Worm (Caenorhabditis elegans): ENCODE measurements around the gene nhr-257.
"Not testable (repeated sequence)": the region's sequence is repeated elsewhere in the genome, so short reads cannot be mapped to it uniquely, and the experiment has no call there.

nhr-257 gene

DNA sequence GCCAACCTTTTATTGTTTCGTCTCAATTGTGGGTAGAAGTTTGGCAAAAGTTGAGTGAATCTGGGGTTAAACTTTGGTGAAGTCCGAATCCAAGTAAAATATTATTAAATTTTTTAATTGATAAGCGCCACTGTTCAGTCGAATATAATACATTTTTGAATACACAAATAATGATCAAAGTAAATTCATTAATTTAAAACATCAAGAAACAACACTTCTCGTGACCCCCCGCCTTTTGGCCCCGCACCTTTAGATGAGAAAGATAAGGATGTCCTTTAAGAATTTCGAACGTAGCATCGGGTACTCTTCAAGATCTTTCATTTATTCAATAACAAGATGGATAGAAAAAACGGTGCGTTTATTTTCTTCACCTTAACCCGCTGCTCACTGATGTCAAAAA lies at the start of gene nhr-257:
Gene nhr-257, plus strand, starts transcription at position 301 of the 400 bp plus-strand sequence.
- TF ChIP-seq W03F9.2 (tag; optimal IDR thresholded peaks at IDR 0.05) (no peak), him-1 (tag; optimal IDR thresholded peaks at IDR 0.05) (no peak), dao-5 (tag; optimal IDR thresholded peaks at IDR 0.05) (no peak)

DNA sequence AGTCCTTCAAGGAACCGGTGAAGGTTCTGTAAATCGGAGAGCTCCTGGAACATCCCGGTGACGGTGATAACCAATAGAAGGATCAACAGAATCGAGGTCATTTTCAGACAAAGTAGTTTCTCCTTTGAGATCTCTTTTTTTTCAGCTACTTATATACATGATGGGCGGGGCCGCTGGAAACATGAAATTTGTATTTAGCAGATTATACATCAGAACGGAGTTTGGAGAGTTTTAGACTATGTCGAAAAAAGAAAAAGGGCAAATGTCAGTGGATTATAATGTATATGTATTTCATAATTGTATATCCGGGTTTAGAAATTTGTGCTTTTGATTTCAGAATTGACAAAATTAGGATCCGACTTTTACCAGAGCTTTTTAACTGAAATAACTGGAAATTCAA lies 49.5 kb upstream of the nhr-257 start, which contains the start of gene ins-32:
Gene ins-32, minus strand, starts transcription at position 101 of the 400 bp plus-strand sequence.
- TF ChIP-seq W03F9.2 (tag; optimal IDR thresholded peaks at IDR 0.05) (no peak), him-1 (tag; optimal IDR thresholded peaks at IDR 0.05) (no peak), dao-5 (tag; optimal IDR thresholded peaks at IDR 0.05) (no peak)

DNA sequence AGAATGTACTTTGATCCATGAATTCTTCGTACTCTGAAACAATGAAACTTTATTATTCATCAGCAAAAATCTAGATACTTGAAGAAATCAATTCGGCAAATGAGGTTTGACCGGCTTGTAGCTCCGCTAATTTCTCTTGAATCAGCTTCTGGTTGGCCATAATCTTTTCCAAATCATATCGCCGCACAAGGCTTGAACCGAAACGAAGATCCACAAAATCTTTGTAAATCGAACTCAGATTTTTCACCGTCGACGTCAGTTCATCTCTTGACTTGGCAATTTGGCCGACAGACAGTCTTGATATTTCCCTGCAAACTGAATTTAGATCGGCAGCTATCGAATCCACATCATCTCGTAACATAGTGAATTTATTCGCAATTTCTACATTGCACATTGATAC lies 47.2 kb upstream of the nhr-257 start:
- TF ChIP-seq W03F9.2 (tag; optimal IDR thresholded peaks at IDR 0.05) = no peak
- no peak for TF ChIP-seq dao-5 (tag; optimal IDR thresholded peaks at IDR 0.05)
- no peak for TF ChIP-seq him-1 (tag; optimal IDR thresholded peaks at IDR 0.05)

DNA sequence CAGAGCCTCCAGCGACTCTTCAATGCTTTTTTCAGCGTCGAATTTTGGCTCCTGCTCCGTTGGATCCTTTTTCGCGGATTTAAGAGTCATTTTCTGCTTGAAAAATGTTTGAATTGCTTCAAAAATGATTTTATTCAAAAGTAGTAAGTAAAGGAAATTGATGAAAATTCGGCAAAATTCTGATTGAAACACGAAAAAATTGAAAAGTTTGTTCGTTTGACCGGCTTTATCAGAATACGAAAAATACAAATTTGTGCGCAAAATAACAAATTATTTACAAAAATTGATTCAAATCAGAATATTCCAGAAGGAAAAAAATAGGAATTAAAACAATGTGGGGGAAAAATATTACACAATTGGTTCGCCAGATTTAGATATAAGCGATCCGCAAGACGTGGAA lies 45.8 kb upstream of the nhr-257 start, which contains the start of gene F54D10.4:
Gene F54D10.4, minus strand, starts transcription at position 101 of the 400 bp plus-strand sequence.
- TF ChIP-seq dao-5 (tag; optimal IDR thresholded peaks at IDR 0.05) (no peak), W03F9.2 (tag; optimal IDR thresholded peaks at IDR 0.05) (no peak), him-1 (tag; optimal IDR thresholded peaks at IDR 0.05) (no peak)

DNA sequence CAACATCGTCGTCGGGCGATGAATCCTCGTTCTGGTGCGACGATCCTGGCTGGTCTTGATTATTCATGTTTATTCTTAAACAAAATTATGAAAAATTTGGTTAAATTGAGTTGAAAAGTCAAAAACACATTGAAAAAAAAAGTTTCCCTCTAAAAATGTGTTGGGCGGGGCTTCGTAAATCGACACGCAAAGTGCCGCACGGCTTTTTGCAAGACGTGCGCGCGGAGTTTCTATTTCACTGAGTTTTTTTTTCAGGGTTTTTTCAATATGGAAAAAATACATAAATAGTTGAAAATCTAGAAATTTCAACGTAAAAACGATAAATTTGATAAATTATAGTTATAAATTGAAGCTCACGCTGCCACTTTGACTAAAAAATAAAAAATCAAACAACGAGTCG lies 44.6 kb upstream of the nhr-257 start, which contains the start of gene F54D10.5:
Gene F54D10.5, minus strand, starts transcription at position 74 of the 400 bp plus-strand sequence.
- TF ChIP-seq him-1 (tag; optimal IDR thresholded peaks at IDR 0.05) (no peak), dao-5 (tag; optimal IDR thresholded peaks at IDR 0.05) (no peak), W03F9.2 (tag; optimal IDR thresholded peaks at IDR 0.05) (peak; percentile 83)

DNA sequence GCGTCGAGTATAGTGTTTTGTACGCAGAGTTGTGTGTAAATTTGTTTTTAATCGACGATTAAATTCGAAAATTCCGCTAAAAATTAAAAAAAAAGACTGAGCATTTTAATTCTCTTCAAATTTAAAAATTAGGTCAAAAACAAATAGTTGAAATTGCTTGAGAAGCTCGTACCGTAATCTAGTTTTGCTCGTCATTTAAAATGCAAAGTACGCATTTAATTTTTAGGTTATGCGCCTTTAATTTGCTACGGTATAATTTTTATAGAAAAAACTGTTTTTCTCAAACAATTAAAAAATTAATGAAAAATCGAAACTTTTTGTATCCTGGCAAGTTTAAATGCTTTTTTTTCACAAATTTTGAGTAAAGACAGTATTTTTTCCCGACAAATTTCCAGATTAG lies 44.1 kb upstream of the nhr-257 start:
- TF ChIP-seq dao-5 (tag; optimal IDR thresholded peaks at IDR 0.05) = no peak
- no peak for TF ChIP-seq W03F9.2 (tag; optimal IDR thresholded peaks at IDR 0.05)
- no peak for TF ChIP-seq him-1 (tag; optimal IDR thresholded peaks at IDR 0.05)

DNA sequence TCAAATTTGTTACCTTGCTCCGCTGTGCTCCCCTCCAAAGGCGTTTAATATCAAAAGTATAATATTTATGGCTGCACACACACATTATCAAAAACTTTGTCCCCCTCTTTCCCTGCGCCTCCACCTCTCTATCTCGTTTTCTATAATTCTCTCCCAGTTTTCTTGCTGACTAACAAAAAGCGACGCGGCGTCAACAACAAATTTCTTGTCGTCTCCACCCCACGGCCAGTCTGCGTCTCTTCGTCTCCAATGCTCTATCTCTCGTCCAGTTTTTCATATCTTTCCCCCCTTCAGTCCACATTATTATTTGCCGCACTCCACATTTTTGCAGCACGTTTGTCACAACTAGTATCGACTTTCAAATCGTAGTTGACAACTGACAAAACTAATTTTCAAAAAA lies 42.2 kb upstream of the nhr-257 start:
- TF ChIP-seq W03F9.2 (tag; optimal IDR thresholded peaks at IDR 0.05) = no peak
- no peak for TF ChIP-seq him-1 (tag; optimal IDR thresholded peaks at IDR 0.05)
- no peak for TF ChIP-seq dao-5 (tag; optimal IDR thresholded peaks at IDR 0.05)

DNA sequence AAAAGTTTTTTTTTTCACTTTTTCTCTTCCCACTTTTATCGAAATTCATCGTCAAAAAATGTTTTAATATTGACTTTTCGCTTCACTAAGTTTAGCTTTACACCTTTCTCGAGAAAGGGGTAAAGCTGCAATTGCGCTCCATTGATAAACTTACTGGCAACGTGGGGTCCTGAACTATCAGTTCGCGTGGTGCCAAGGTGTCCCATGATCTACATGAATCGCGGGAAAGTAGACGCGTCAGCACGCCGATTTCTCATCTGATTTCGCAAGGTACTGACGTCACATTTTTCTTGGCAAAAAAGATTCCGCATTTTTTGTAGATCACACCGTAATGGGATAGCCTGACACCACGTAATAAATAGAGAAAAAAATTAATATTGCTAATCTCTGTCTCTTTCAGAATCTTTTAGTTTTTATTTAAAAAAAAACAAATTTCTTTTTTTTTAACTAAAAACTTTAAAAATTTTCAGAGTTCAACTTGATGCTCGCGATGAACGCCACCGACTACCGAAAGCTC lies 40.9 kb upstream of the nhr-257 start, which contains the start of gene lido-15:
Gene lido-15, plus strand, starts transcription at position 467 of the 517 bp plus-strand sequence.
- TF ChIP-seq W03F9.2 (tag; optimal IDR thresholded peaks at IDR 0.05) (no peak), dao-5 (tag; optimal IDR thresholded peaks at IDR 0.05) (no peak), him-1 (tag; optimal IDR thresholded peaks at IDR 0.05) (no peak)

DNA sequence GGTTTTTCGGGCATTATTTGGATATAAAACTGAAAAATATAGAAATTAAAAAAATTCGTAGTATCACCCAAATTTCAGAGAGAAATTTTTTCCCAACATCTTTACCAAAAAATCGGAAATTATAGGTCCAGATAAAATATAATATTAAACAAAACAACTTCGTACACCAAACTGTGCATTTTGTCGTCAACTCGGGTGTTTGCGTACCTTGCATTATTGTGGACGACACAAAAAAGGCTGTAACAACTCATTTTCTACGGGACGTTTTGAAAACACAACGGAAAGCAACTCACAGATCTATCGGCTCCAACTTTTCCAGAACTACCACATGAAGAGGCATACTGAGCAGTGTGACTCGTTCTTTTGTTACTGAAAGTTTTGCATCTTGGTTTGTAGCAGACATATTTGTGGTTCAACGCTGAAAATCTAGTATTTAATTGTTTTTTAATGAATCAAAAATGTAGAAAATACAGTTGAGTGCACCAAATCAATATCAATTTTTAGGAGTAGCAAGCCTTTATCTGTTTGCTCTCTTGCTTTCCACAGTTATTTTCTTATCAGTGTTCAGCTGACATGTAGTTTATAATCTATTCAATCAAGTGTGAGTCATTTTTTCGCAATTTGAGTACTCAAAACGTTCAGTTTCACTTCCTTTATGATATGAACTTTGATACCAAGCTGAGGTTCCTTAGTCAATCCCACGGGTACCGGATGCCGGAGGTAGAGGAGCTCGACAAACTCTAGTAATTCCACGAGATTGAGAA lies 37.1 kb upstream of the nhr-257 start:
- TF ChIP-seq him-1 (tag; optimal IDR thresholded peaks at IDR 0.05) (no peak), dao-5 (tag; optimal IDR thresholded peaks at IDR 0.05) (no peak), W03F9.2 (tag; optimal IDR thresholded peaks at IDR 0.05) (no peak)

DNA sequence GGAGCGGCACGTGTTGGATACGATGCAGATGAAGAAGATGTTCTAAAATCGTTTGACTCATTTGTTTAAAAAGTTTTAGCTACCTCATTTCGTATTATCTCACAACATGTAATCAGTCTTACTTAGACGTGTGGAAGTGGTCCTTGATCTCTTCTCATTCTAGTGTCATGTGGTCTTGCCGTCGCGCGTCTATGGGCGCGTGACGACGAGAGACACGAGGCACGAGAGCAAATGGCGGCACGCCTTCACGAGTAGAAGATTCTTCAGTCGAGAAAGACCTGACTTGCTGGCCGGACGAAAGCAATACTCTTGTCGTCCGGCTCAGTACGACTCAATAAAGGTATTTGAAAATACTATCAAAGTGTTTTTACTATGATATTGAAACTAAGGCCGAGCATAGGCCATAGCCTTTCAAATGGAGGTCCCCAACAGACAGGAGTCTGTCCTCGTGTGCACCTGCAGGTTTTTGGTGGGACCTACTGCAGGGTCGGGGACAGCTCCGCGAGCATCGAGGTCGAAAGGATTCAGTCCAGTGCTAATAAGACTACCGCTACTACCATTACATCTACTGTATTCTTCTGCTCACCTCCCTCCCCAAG lies 36.4 kb upstream of the nhr-257 start, which contains the start of gene fbxa-24:
Gene fbxa-24, plus strand, starts transcription at position 276 of the 599 bp plus-strand sequence.
- not testable (repeated sequence) for TF ChIP-seq him-1, W03F9.2, dao-5 (tag; optimal IDR thresholded peaks at IDR 0.05)

DNA sequence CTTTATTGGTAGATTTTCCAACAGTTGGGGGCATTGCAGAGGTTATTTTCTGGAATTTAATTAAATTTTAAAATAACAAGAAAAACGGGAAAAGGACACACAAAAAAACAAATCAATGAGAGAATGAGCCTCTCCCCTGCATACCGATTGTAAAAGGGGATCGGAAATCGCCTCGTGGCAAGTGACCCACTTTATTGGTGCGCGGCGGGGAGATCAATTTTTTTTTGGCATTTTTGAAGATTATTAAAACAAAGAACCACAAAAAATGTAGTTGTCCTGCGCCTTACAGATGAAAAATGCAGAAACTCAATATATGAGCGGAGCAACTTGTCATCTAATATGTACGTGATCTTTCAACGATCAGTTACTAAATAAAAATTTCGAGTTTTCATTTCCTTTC lies 31.5 kb upstream of the nhr-257 start, which contains the start of gene F54D10.7:
Gene F54D10.7, minus strand, starts transcription at position 49 of the 400 bp plus-strand sequence.
- TF ChIP-seq dao-5 (tag; optimal IDR thresholded peaks at IDR 0.05) = no peak
- no peak for TF ChIP-seq him-1 (tag; optimal IDR thresholded peaks at IDR 0.05)
- no peak for TF ChIP-seq W03F9.2 (tag; optimal IDR thresholded peaks at IDR 0.05)

DNA sequence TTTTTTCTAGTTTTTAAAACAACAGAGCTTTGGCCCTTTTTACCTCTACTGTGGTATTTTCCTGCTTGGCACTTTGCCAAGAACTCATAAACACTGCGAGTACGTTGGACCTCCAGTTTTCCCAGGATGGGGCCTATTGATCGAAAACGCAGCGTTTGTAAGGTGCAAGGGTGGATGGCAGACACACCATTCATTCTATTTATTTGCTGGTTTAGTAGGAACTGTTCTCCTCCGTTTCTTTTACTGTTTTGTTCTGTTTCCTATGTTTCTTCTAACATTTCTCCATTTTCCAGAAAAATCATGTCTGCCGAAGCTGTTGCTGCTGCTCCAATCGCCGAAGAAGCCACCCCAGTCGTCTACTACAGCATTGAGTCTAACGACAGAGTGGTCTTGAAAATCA lies 28.9 kb upstream of the nhr-257 start, which contains the start of gene skr-15:
Gene skr-15, plus strand, starts transcription at position 301 of the 400 bp plus-strand sequence.
- no peak for TF ChIP-seq W03F9.2 (tag; optimal IDR thresholded peaks at IDR 0.05)

DNA sequence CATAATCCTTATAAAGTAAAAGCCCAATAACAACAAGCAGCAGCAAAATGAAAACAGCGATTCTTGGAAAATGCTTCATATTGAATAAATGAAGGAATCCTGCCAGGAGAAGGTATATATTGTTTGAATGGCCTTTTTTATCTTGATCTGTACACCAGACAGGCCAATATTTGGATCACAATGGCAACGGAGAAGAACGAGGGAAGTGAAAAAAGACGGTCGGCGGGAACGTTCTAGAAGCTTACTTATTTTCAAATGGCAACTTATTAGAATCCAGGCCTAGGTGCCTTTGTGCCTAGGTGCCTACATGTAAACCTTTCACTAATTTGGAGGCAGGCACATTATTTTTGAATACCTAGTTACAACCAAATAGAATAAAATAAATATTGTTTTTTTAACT lies 25.0 kb upstream of the nhr-257 start, which contains the start of gene F54D10.8:
Gene F54D10.8, minus strand, starts transcription at position 101 of the 400 bp plus-strand sequence.
- TF ChIP-seq him-1 (tag; optimal IDR thresholded peaks at IDR 0.05) = no peak
- TF ChIP-seq W03F9.2 (tag; optimal IDR thresholded peaks at IDR 0.05) = no peak
- TF ChIP-seq dao-5 (tag; optimal IDR thresholded peaks at IDR 0.05) = no peak

DNA sequence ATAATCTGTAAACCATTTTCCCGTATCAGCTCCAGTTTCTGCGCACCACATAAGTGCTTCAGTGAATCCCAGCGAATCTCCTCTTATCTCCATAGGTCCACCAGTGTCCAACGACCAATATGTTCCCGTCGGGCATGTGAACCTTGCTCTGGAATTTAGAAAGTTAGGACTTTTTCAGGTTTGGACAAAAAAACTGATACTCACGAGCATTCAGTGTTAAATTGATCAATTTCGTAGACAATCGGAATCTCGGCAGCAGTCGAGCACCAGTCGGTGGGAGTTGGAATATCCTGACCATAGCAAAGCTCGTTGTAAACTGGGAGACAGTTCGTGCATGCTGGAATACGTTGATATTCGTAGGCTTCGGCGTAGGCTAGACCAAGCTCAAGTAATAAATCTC lies 23.1 kb upstream of the nhr-257 start:
- TF ChIP-seq W03F9.2 (tag; optimal IDR thresholded peaks at IDR 0.05) = no peak
- no peak for TF ChIP-seq dao-5 (tag; optimal IDR thresholded peaks at IDR 0.05)
- TF ChIP-seq him-1 (tag; optimal IDR thresholded peaks at IDR 0.05) = no peak
